Fruit fly (Drosophila melanogaster) whole organism, prepupa: Measurements from ENCODE around the gene CG12091.

Source experiments
- Blimp-1 ChIP-seq: fragments of 200-800 bp; sonication (Bioruptor generic); optimal IDR thresholded peaks from 3 replicates; lab custom pipeline; 2017; ENCODE audit warnings: missing biosample characterization, missing genetic modification characterization, mild to moderate bottlenecking, moderate library complexity, missing genetic modification reagents
- CG10669 ChIP-seq: fragments of 200-800 bp; sonication (Bioruptor generic); optimal IDR thresholded peaks from 3 replicates; lab custom pipeline; 2018; ENCODE audit warnings: missing biosample characterization, mild to moderate bottlenecking, missing genetic modification characterization, moderate library complexity
- CG11294 ChIP-seq: fragments of 200-800 bp; sonication (Bioruptor generic); IDR thresholded peaks from 2 replicates; pipeline ENCODE4 v1.3.6; 2022; ENCODE audit warnings: missing biosample characterization, missing genetic modification characterization
- CG11762 ChIP-seq: fragments of 200-800 bp; sonication (Bioruptor generic); optimal IDR thresholded peaks from 3 replicates; lab custom pipeline; 2016; ENCODE audit warnings: missing biosample characterization, missing genetic modification characterization; ENCODE audit not compliant: insufficient read depth
- CG11902 ChIP-seq: fragments of 200-800 bp; sonication (Bioruptor generic); optimal IDR thresholded peaks from 3 replicates; lab custom pipeline; 2016; ENCODE audit warnings: missing biosample characterization, missing genetic modification characterization
- CG15336 ChIP-seq: fragments of 200-800 bp; sonication (Bioruptor generic); IDR thresholded peaks from 2 replicates; pipeline ENCODE4 v1.3.6; 2022; ENCODE audit warnings: missing biosample characterization, missing genetic modification characterization
- CG1621 ChIP-seq: fragments of 200-800 bp; sonication (Bioruptor generic); optimal IDR thresholded peaks from 3 replicates; lab custom pipeline; 2018; ENCODE audit warnings: missing biosample characterization, mild to moderate bottlenecking, missing genetic modification characterization
- CG31627 ChIP-seq: fragments of 200-800 bp; sonication (Bioruptor generic); optimal IDR thresholded peaks from 3 replicates; lab custom pipeline; 2016; ENCODE audit warnings: missing biosample characterization, missing genetic modification characterization
- CG34406 ChIP-seq: fragments of 200-800 bp; sonication (Bioruptor generic); optimal IDR thresholded peaks from 3 replicates; lab custom pipeline; 2016; ENCODE audit warnings: missing biosample characterization, missing genetic modification characterization
- CG3919 ChIP-seq: fragments of 200-800 bp; sonication (Bioruptor generic); optimal IDR thresholded peaks from 3 replicates; lab custom pipeline; 2016; ENCODE audit warnings: missing biosample characterization, missing genetic modification characterization
- CG4318 ChIP-seq: fragments of 200-800 bp; sonication (Bioruptor generic); optimal IDR thresholded peaks from 3 replicates; lab custom pipeline; 2017; ENCODE audit warnings: missing biosample characterization, mild to moderate bottlenecking, missing genetic modification characterization
- CG6163 ChIP-seq: fragments of 200-800 bp; sonication (Bioruptor generic); IDR thresholded peaks from 3 replicates; pipeline ENCODE4 v1.3.6; 2022; ENCODE audit warnings: missing biosample characterization, missing genetic modification characterization
- CG6276 ChIP-seq: fragments of 200-800 bp; sonication (Bioruptor generic); optimal IDR thresholded peaks from 2 replicates; lab custom pipeline; 2017; ENCODE audit warnings: missing biosample characterization, mild to moderate bottlenecking, missing genetic modification characterization
- CG6792 ChIP-seq: fragments of 200-800 bp; sonication (Bioruptor generic); optimal IDR thresholded peaks from 3 replicates; lab custom pipeline; 2016; ENCODE audit warnings: missing biosample characterization, missing genetic modification characterization
- CG6808 ChIP-seq: fragments of 200-800 bp; sonication (Bioruptor generic); optimal IDR thresholded peaks from 3 replicates; lab custom pipeline; 2017; ENCODE audit warnings: missing biosample characterization, missing genetic modification characterization, mild to moderate bottlenecking, moderate library complexity, missing genetic modification reagents
- CG6854 ChIP-seq: fragments of 200-800 bp; sonication (Bioruptor generic); optimal IDR thresholded peaks from 2 replicates; lab custom pipeline; 2017; ENCODE audit warnings: missing biosample characterization, mild to moderate bottlenecking, missing genetic modification characterization
- CG8319 ChIP-seq: fragments of 200-800 bp; sonication (Bioruptor generic); optimal IDR thresholded peaks from 3 replicates; lab custom pipeline; 2016; ENCODE audit warnings: missing biosample characterization, missing genetic modification characterization
- CG8632 ChIP-seq: fragments of 200-800 bp; sonication (Bioruptor generic); optimal IDR thresholded peaks from 3 replicates; lab custom pipeline; 2016; ENCODE audit warnings: missing biosample characterization, missing genetic modification characterization
- CG9139 ChIP-seq: fragments of 200-800 bp; sonication (Bioruptor generic); optimal IDR thresholded peaks from 3 replicates; lab custom pipeline; 2017; ENCODE audit warnings: missing biosample characterization, mild to moderate bottlenecking, missing genetic modification characterization
- Eip75B ChIP-seq: fragments of 200-800 bp; sonication (Bioruptor generic); optimal IDR thresholded peaks from 3 replicates; lab custom pipeline; 2016; ENCODE audit warnings: missing biosample characterization, missing genetic modification characterization
- Eip78C ChIP-seq: fragments of 200-800 bp; sonication (Bioruptor generic); peaks from one replicate; lab custom pipeline; 2016; ENCODE audit warnings: missing biosample characterization, missing genetic modification characterization
- Eip93F ChIP-seq: fragments of 200-800 bp; sonication (Bioruptor generic); optimal IDR thresholded peaks from 2 replicates; lab custom pipeline; 2016; ENCODE audit warnings: missing biosample characterization, mild to moderate bottlenecking, missing genetic modification characterization
- Ets21C ChIP-seq: fragments of 200-800 bp; sonication (Bioruptor generic); optimal IDR thresholded peaks from 3 replicates; lab custom pipeline; 2016; ENCODE audit warnings: missing biosample characterization, missing genetic modification characterization
- Ets96B ChIP-seq: fragments of 200-800 bp; optimal IDR thresholded peaks from 2 replicates; lab custom pipeline; 2019; ENCODE audit warnings: missing biosample characterization, mild to moderate bottlenecking, missing genetic modification characterization, moderate library complexity
- Gug ChIP-seq: fragments of 200-800 bp; sonication (Bioruptor generic); IDR thresholded peaks from 2 replicates; pipeline ENCODE4 v1.3.6; 2022; ENCODE audit warnings: missing biosample characterization, missing genetic modification characterization
- Hr38 ChIP-seq: sonication (Bioruptor generic); optimal IDR thresholded peaks from 2 replicates; lab custom pipeline; 2016; ENCODE audit warnings: missing biosample characterization, missing genetic modification characterization
- Hr39 ChIP-seq: fragments of 200-800 bp; sonication (Bioruptor generic); optimal IDR thresholded peaks from 2 replicates; lab custom pipeline; 2016; ENCODE audit warnings: missing biosample characterization, missing genetic modification characterization
- Hr4 ChIP-seq: fragments of 200-800 bp; sonication (Bioruptor generic); optimal IDR thresholded peaks from 3 replicates; lab custom pipeline; 2016; ENCODE audit warnings: missing biosample characterization, missing genetic modification characterization
- Lpt ChIP-seq: fragments of 200-800 bp; sonication (Bioruptor generic); optimal IDR thresholded peaks from 3 replicates; lab custom pipeline; 2016; ENCODE audit warnings: missing biosample characterization, missing genetic modification characterization
- Met ChIP-seq: fragments of 200-800 bp; sonication (Bioruptor generic); optimal IDR thresholded peaks from 3 replicates; lab custom pipeline; 2016; ENCODE audit warnings: missing biosample characterization, missing genetic modification characterization
- OdsH ChIP-seq: fragments of 200-800 bp; sonication (Bioruptor generic); optimal IDR thresholded peaks from 3 replicates; lab custom pipeline; 2016; ENCODE audit warnings: missing biosample characterization, missing genetic modification characterization
- Smox ChIP-seq: fragments of 200-800 bp; sonication (Bioruptor generic); optimal IDR thresholded peaks from 3 replicates; lab custom pipeline; 2016; ENCODE audit warnings: missing biosample characterization, missing genetic modification characterization
- Sox102F ChIP-seq: fragments of 200-800 bp; sonication (Bioruptor generic); optimal IDR thresholded peaks from 2 replicates; lab custom pipeline; 2016; ENCODE audit warnings: missing biosample characterization, mild to moderate bottlenecking, missing genetic modification characterization
- Sox14 ChIP-seq: fragments of 200-800 bp; sonication (Bioruptor generic); optimal IDR thresholded peaks from 3 replicates; lab custom pipeline; 2016; ENCODE audit warnings: missing biosample characterization, missing genetic modification characterization
- Sox15 ChIP-seq: fragments of 200-800 bp; sonication (Bioruptor generic); optimal IDR thresholded peaks from 3 replicates; lab custom pipeline; 2016; ENCODE audit warnings: missing biosample characterization, missing genetic modification characterization
- achi ChIP-seq: fragments of 200-800 bp; sonication (Bioruptor generic); optimal IDR thresholded peaks from 3 replicates; lab custom pipeline; 2016; ENCODE audit warnings: missing biosample characterization, missing genetic modification characterization
- acj6 ChIP-seq: fragments of 200-800 bp; sonication (Bioruptor generic); optimal IDR thresholded peaks from 3 replicates; lab custom pipeline; 2016; ENCODE audit warnings: missing biosample characterization, missing genetic modification characterization
- cyc ChIP-seq: fragments of 200-800 bp; sonication (Bioruptor generic); optimal IDR thresholded peaks from 3 replicates; lab custom pipeline; 2016; ENCODE audit warnings: missing biosample characterization, missing genetic modification characterization
- dsx ChIP-seq: fragments of 200-800 bp; optimal IDR thresholded peaks from 3 replicates; lab custom pipeline; 2019; ENCODE audit warnings: missing biosample characterization, mild to moderate bottlenecking, missing genetic modification characterization, moderate library complexity; ENCODE audit not compliant: poor library complexity, severe bottlenecking
- eg ChIP-seq: fragments of 200-800 bp; sonication (Bioruptor generic); IDR thresholded peaks from 3 replicates; pipeline ENCODE4 v1.3.6; 2022; ENCODE audit warnings: missing biosample characterization, missing genetic modification characterization
- esn ChIP-seq: fragments of 200-800 bp; sonication (Bioruptor generic); optimal IDR thresholded peaks from 2 replicates; lab custom pipeline; 2016; ENCODE audit warnings: missing biosample characterization, mild to moderate bottlenecking, missing genetic modification characterization, moderate library complexity
- fd59A ChIP-seq: fragments of 200-800 bp; sonication (Bioruptor generic); optimal IDR thresholded peaks from 2 replicates; lab custom pipeline; 2017; ENCODE audit warnings: missing biosample characterization, mild to moderate bottlenecking, missing genetic modification characterization, missing genetic modification reagents
- fkh ChIP-seq: fragments of 200-800 bp; sonication (Bioruptor generic); optimal IDR thresholded peaks from 3 replicates; lab custom pipeline; 2017; ENCODE audit warnings: missing biosample characterization, mild to moderate bottlenecking, missing genetic modification characterization, moderate library complexity
- lz ChIP-seq: fragments of 200-800 bp; sonication (Bioruptor generic); optimal IDR thresholded peaks from 3 replicates; lab custom pipeline; 2016; ENCODE audit warnings: missing biosample characterization, missing genetic modification characterization
- net ChIP-seq: fragments of 200-800 bp; sonication (Bioruptor generic); optimal IDR thresholded peaks from 3 replicates; lab custom pipeline; 2016; ENCODE audit warnings: missing biosample characterization, missing genetic modification characterization
- pdm3 ChIP-seq: fragments of 200-800 bp; sonication (Bioruptor generic); optimal IDR thresholded peaks from 3 replicates; lab custom pipeline; 2016; ENCODE audit warnings: missing biosample characterization, missing genetic modification characterization
- salr ChIP-seq, 2 experiments: fragments of 200-800 bp; sonication (Bioruptor generic); optimal IDR thresholded peaks; 3 replicates each; lab custom pipeline; 2016 to 2018; ENCODE audit warnings: missing biosample characterization in 2 of 2, missing genetic modification characterization in 2 of 2, mild to moderate bottlenecking in 1 of 2
- spab ChIP-seq: fragments of 200-800 bp; sonication (Bioruptor generic); optimal IDR thresholded peaks from 2 replicates; lab custom pipeline; 2017; ENCODE audit warnings: missing biosample characterization, mild to moderate bottlenecking, missing genetic modification characterization, missing genetic modification reagents
- ss ChIP-seq, 2 experiments: fragments of 200-800 bp; sonication (Bioruptor generic); optimal IDR thresholded peaks; 2 replicates in 1 of 2; 3 replicates in 1 of 2; lab custom pipeline; 2017 to 2018; ENCODE audit warnings: mild to moderate bottlenecking in 2 of 2, missing biosample characterization in 2 of 2, missing genetic modification characterization in 2 of 2, moderate library complexity in 1 of 2
- svp ChIP-seq: fragments of 200-800 bp; sonication (Bioruptor generic); peaks from one replicate; lab custom pipeline; 2016; ENCODE audit warnings: missing biosample characterization, missing genetic modification characterization
- topi ChIP-seq: fragments of 200-800 bp; sonication (Bioruptor generic); optimal IDR thresholded peaks from 3 replicates; lab custom pipeline; 2016; ENCODE audit warnings: missing biosample characterization, missing genetic modification characterization

The CG12091 gene

DNA sequence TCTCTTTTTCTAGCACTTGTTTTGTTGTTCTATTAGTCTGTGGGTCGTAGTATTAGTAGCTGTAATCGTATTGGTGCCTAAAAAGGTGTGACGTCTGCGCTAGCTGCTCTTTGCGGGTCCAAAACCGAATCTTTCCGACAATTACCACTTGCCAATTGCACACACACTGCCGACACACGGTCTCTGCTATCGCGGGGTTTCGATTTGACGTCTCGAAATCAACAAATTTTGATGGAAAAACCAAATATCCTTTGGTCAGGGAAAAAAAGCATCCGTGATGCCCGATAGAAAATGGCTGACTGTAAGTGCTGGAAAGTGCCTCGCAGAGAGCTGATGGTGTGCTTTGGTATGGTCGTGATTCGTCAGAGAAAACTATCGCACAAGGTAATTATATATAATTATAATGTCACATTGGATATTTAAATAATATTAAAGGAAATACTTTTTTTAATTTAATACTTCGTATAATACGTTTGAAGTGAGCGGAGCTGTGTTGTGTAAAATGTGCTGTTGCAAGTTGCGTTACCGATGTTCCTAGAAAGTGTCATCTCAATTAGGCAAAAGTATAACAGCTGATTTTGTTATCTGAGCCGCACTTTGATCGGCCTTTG lies 21.6 kb upstream of the CG12091 start, which contains the start of the genes Pex10 and CG12099:
Gene Pex10, plus strand, starts transcription at position 51 of the 611 bp plus-strand sequence.
Gene CG12099, minus strand, starts transcription at position 307 of the 611 bp plus-strand sequence.
- TF ChIP-seq CG11902 (GFP tag; lab: Kevin White, UChicago), result peak; percentile 79
- peak; percentile 68 for TF ChIP-seq CG4318 (GFP tag; lab: Kevin White, UChicago)
- peak; percentile 79 for TF ChIP-seq Eip78C
- TF ChIP-seq CG34406 (GFP tag; lab: Kevin White, UChicago), result peak; percentile 78
- peak; percentile 69 for TF ChIP-seq CG6854 (GFP tag; lab: Kevin White, UChicago)
- peak; percentile 92 for TF ChIP-seq svp (GFP tag; lab: Kevin White, UChicago)
- TF ChIP-seq salr (GFP tag; optimal IDR thresholded peaks at IDR 0.05; lab: Kevin White, UChicago), result peak in 1 of 2 experiments; percentile 54
- peak; percentile 82 for TF ChIP-seq Sox102F (GFP tag; lab: Kevin White, UChicago)
- peak; percentile 73 for TF ChIP-seq CG10669 (GFP tag; lab: Kevin White, UChicago)
- peak; percentile 78 for TF ChIP-seq cyc (GFP tag; lab: Kevin White, UChicago)
- TF ChIP-seq Lpt (GFP tag; lab: Kevin White, UChicago), result peak; percentile 62
- TF ChIP-seq Gug (GFP tag; lab: Robert Waterston, UW), result peak; percentile 87
- no peak for TF ChIP-seq Met (GFP tag; lab: Kevin White, UChicago)
- TF ChIP-seq Eip75B (GFP tag; lab: Kevin White, UChicago), result no peak
- TF ChIP-seq Hr38 (GFP tag; lab: Kevin White, UChicago), result no peak
- TF ChIP-seq CG31627 (GFP tag; lab: Kevin White, UChicago), result peak; percentile 83
- TF ChIP-seq ss (GFP tag; optimal IDR thresholded peaks at IDR 0.05; lab: Kevin White, UChicago), result peak; percentile 69 to 76
- no peak for TF ChIP-seq fkh (GFP tag; lab: Kevin White, UChicago)
- peak; percentile 78 for TF ChIP-seq CG6808 (GFP tag; lab: Kevin White, UChicago)
- peak; percentile 88 for TF ChIP-seq esn (GFP tag; lab: Kevin White, UChicago)
- TF ChIP-seq CG3919, result peak; percentile 84
- TF ChIP-seq fd59A (GFP tag; lab: Kevin White, UChicago), result peak; percentile 67
- peak; percentile 58 for TF ChIP-seq Blimp-1 (GFP tag; lab: Kevin White, UChicago)
- TF ChIP-seq net (GFP tag; lab: Kevin White, UChicago), result peak; percentile 76
- peak; percentile 74 for TF ChIP-seq CG15336
- no peak for TF ChIP-seq Smox (GFP tag; lab: Kevin White, UChicago)
- peak; percentile 38 for TF ChIP-seq spab
- TF ChIP-seq Eip93F (GFP tag; lab: Kevin White, UChicago), result peak; percentile 58
- peak; percentile 75 for TF ChIP-seq CG11294
- peak; percentile 80 for TF ChIP-seq Hr39
- peak; percentile 69 for TF ChIP-seq Ets21C (GFP tag; lab: Kevin White, UChicago)
- peak; percentile 58 for TF ChIP-seq CG1621
- TF ChIP-seq CG8632, result peak; percentile 81
- TF ChIP-seq CG6276, result peak; percentile 18
- TF ChIP-seq dsx (GFP tag; lab: Kevin White, UChicago), result peak; percentile 65
- peak; percentile 80 for TF ChIP-seq CG6792
- TF ChIP-seq topi, result peak; percentile 75
- TF ChIP-seq CG9139, result peak; percentile 39
- TF ChIP-seq eg, result peak; percentile 81
- peak; percentile 81 for TF ChIP-seq Hr4 (GFP tag; lab: Kevin White, UChicago)
- peak; percentile 83 for TF ChIP-seq lz
- TF ChIP-seq achi (GFP tag; lab: Kevin White, UChicago), result peak; percentile 86
- TF ChIP-seq Sox15 (GFP tag; lab: Kevin White, UChicago), result peak; percentile 79
- peak; percentile 65 for TF ChIP-seq CG11762
- TF ChIP-seq pdm3 (GFP tag; lab: Kevin White, UChicago), result no peak
- peak; percentile 88 for TF ChIP-seq acj6 (GFP tag; lab: Kevin White, UChicago)
- peak; percentile 71 for TF ChIP-seq Ets96B (tag; lab: Kevin White, UChicago)
- TF ChIP-seq CG6163 (GFP tag; lab: Robert Waterston, UW), result peak; percentile 86
- peak; percentile 90 for TF ChIP-seq OdsH (GFP tag; lab: Kevin White, UChicago)
- peak; percentile 80 for TF ChIP-seq Sox14 (GFP tag; lab: Kevin White, UChicago)
- peak; percentile 67 for TF ChIP-seq CG8319 (GFP tag; lab: Kevin White, UChicago)
